Worm (Caenorhabditis elegans): ENCODE data around the gene pod-2.

DNA sequence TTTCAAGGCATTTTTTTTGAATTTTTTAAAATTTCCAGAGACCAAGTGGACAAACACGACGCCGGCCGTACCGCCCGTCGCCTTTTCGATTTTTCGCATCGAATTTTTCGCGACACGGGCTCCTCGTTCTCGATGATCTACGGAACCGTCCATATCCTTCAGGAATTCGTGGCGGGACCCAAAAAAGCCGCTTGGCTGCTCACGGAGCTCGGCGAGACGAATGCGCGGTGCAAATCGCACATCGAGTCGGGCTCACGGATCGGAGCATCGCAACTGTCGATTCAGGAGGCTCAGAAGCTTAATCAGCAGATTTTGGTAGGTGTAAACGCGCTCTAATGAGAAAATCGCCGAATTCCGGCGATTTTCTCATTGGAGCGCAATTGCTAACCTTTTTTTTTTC is 4.8 kb upstream of the pod-2 start:
- no peak for TF ChIP-seq pha-4 (GFP tag; IDR thresholded peaks at IDR 0.05)
- TF ChIP-seq pha-4 (tag; optimal IDR thresholded peaks at IDR 0.05), result no peak
- no peak for TF ChIP-seq ztf-11 (tag; optimal IDR thresholded peaks at IDR 0.05)
- TF ChIP-seq Y75B8A.6 (GFP tag; IDR thresholded peaks at IDR 0.05), result no peak

All from whole organism, L4 larva.